Fruit fly (Drosophila melanogaster): Measurements from ENCODE around the gene Ctps.

The Ctps gene

dm6 chr3L:15101639-15102413 lies 4.1 kb downstream of the Ctps start (continued):
- TF ChIP-seq CG10543 (GFP tag; optimal IDR thresholded peaks at IDR 0.05): peak; percentile 2
- no peak for TF ChIP-seq CG7745 (tag; optimal IDR thresholded peaks at IDR 0.05)
- no peak for TF ChIP-seq CG31388 (GFP tag; optimal IDR thresholded peaks at IDR 0.05)
- no peak for TF ChIP-seq Fer3 (tag; optimal IDR thresholded peaks at IDR 0.05)
- 0 out of 2 replicates have a peak, but pooled peaks have one; percentile 14 for TF ChIP-seq CG11247 (GFP tag; IDR thresholded peaks at IDR 0.05)
- peak; percentile 20 for TF ChIP-seq Sox102F (GFP tag; optimal IDR thresholded peaks at IDR 0.05)
- no peak for TF ChIP-seq Ssrp (tag; optimal IDR thresholded peaks at IDR 0.05)
- TF ChIP-seq MESR4 (GFP tag; optimal IDR thresholded peaks at IDR 0.05): no peak
- no peak for TF ChIP-seq tgo (GFP tag; IDR thresholded peaks at IDR 0.05)
- TF ChIP-seq CG3065 (GFP tag; optimal IDR thresholded peaks at IDR 0.05): no peak
- TF ChIP-seq CG12744 (GFP tag; optimal IDR thresholded peaks at IDR 0.05): no peak
- no peak for TF ChIP-seq slp2 (GFP tag; optimal IDR thresholded peaks at IDR 0.05)
- peak; percentile 45 for TF ChIP-seq sens (GFP tag)
- no peak for TF ChIP-seq peb (GFP tag; IDR thresholded peaks at IDR 0.05)
- no peak for TF ChIP-seq CG6683 (GFP tag; optimal IDR thresholded peaks at IDR 0.05)
- no peak for TF ChIP-seq CG8924 (tag; optimal IDR thresholded peaks at IDR 0.05)
- no peak for TF ChIP-seq CG32772 (GFP tag; IDR thresholded peaks at IDR 0.05)
- TF ChIP-seq bsh (GFP tag; optimal IDR thresholded peaks at IDR 0.05): peak in 1 of 2 experiments; percentile 15
- TF ChIP-seq CG11695 (GFP tag; IDR thresholded peaks at IDR 0.05): no peak
- TF ChIP-seq maf-S (GFP tag; optimal IDR thresholded peaks at IDR 0.05): no peak
- TF ChIP-seq CoRest (tag; optimal IDR thresholded peaks at IDR 0.05): no peak
- peak; percentile 45; the same call in 1 of the 2 replicates for TF ChIP-seq bbx (GFP tag; IDR thresholded peaks at IDR 0.05; ENCODE audit: partially characterized antibody)
- TF ChIP-seq vvl (GFP tag; IDR thresholded peaks at IDR 0.05): 0 out of 2 replicates have a peak, but pooled peaks have one; percentile 6
- TF ChIP-seq Awh (GFP tag; IDR thresholded peaks at IDR 0.05): no peak
- no peak for TF ChIP-seq Sry-δ (GFP tag; optimal IDR thresholded peaks at IDR 0.05)
- TF ChIP-seq CG11093 (GFP tag; IDR thresholded peaks at IDR 0.05): no peak
- TF ChIP-seq Pdp1 (GFP tag; optimal IDR thresholded peaks at IDR 0.05): peak in 1 of 2 experiments; percentile 17
- TF ChIP-seq Rx (GFP tag; IDR thresholded peaks at IDR 0.05): no peak
- no peak for TF ChIP-seq tio (GFP tag; optimal IDR thresholded peaks at IDR 0.05)
- no peak for TF ChIP-seq tna (GFP tag; IDR thresholded peaks at IDR 0.05; ENCODE audit: partially characterized antibody)
- no peak for TF ChIP-seq br (optimal IDR thresholded peaks at IDR 0.05)
- peak; percentile 14 to 38 for TF ChIP-seq Trl (optimal IDR thresholded peaks at IDR 0.05)
- no peak for TF ChIP-seq Trl (GFP tag; optimal IDR thresholded peaks at IDR 0.05)
- TF ChIP-seq danr (GFP tag; IDR thresholded peaks at IDR 0.05): no peak
- TF ChIP-seq nmo (GFP tag; optimal IDR thresholded peaks at IDR 0.05): peak; percentile 4
- no peak for TF ChIP-seq Elba2 (GFP tag; optimal IDR thresholded peaks at IDR 0.05)
- no peak for TF ChIP-seq ewg (GFP tag; optimal IDR thresholded peaks at IDR 0.05)
- TF ChIP-seq row (GFP tag; IDR thresholded peaks at IDR 0.05): peak; percentile 25; the same call in 1 of the 3 replicates
- peak; percentile 24 for TF ChIP-seq CG2678 (tag; optimal IDR thresholded peaks at IDR 0.05)
- TF ChIP-seq CG4707 (GFP tag; optimal IDR thresholded peaks at IDR 0.05): no peak
- TF ChIP-seq lbe (GFP tag; optimal IDR thresholded peaks at IDR 0.05): peak; percentile 42
- peak; percentile 28 for TF ChIP-seq CG3163 (GFP tag; optimal IDR thresholded peaks at IDR 0.05)
- TF ChIP-seq Ets65A (GFP tag): peak; percentile 74
- no peak for TF ChIP-seq CG11456 (GFP tag; IDR thresholded peaks at IDR 0.05)
- no peak for TF ChIP-seq trem (tag; optimal IDR thresholded peaks at IDR 0.05)
- no peak for TF ChIP-seq slou (GFP tag; optimal IDR thresholded peaks at IDR 0.05)
- TF ChIP-seq CG11504 (tag; optimal IDR thresholded peaks at IDR 0.05): peak; percentile 23
- TF ChIP-seq CG16815 (GFP tag; optimal IDR thresholded peaks at IDR 0.05): no peak
- peak; percentile 82 for TF ChIP-seq nau (GFP tag; optimal IDR thresholded peaks at IDR 0.05)
- TF ChIP-seq Hr39 (optimal IDR thresholded peaks at IDR 0.05): no peak
- TF ChIP-seq dan (GFP tag; IDR thresholded peaks at IDR 0.05): no peak

All from whole organism, embryonic.